Fruit fly (Drosophila melanogaster): ENCODE results near the gene CG10274.

DNA sequence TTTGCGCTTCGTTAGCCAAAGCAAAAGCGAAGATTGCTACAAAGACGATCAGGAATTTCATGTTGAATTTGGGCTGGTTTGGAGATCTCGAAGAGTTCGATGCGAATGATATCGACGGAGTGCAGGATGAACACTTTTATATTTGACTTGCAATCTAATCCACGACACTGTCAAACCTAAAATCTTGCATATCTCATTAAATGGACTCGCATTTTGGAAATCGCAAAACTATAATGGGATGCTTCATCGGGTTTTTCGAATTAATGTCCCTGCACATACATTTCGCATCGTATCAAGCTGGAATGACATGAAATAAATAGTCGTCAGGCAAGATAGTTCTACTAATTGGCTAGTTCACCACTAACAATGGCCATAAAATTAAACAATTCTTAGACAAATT is 43.6 kb downstream of the CG10274 start, which contains the start of gene Lcp65Ae:
- TF ChIP-seq pad (GFP tag; optimal IDR thresholded peaks at IDR 0.05): no peak
- no peak for TF ChIP-seq kay (GFP tag; ENCODE audit: borderline replicate concordance)
- no peak for TF ChIP-seq Hr96 (GFP tag; optimal IDR thresholded peaks at IDR 0.05)
- no peak for TF ChIP-seq Clk (GFP tag; optimal IDR thresholded peaks at IDR 0.05)
- no peak for TF ChIP-seq CG7045 (GFP tag; optimal IDR thresholded peaks at IDR 0.05)

All from whole organism, adult.